Fruit fly (Drosophila melanogaster): ENCODE measurements around the gene CG46306.

- TF ChIP-seq CG11762 (GFP tag; optimal IDR thresholded peaks at IDR 0.05; ENCODE audit: insufficient read depth): no peak
- TF ChIP-seq Ets21C (GFP tag; optimal IDR thresholded peaks at IDR 0.05): no peak
- peak; percentile 10 for TF ChIP-seq Met (GFP tag; optimal IDR thresholded peaks at IDR 0.05)
- no peak for TF ChIP-seq Hr39 (GFP tag; optimal IDR thresholded peaks at IDR 0.05)
- peak; percentile 72 for TF ChIP-seq CG8119 (GFP tag; IDR thresholded peaks at IDR 0.05)
- no peak for TF ChIP-seq CG8632 (GFP tag; optimal IDR thresholded peaks at IDR 0.05)
- TF ChIP-seq fd85E (GFP tag; optimal IDR thresholded peaks at IDR 0.05): no peak
- no peak for TF ChIP-seq dac (GFP tag; optimal IDR thresholded peaks at IDR 0.05)
- TF ChIP-seq CG11294 (GFP tag; IDR thresholded peaks at IDR 0.05): no peak
- no peak for TF ChIP-seq CG7368 (GFP tag; optimal IDR thresholded peaks at IDR 0.05)
Measured at dm6 chrX:16815168-16815567, 20.2 kb downstream of the CG46306 start.
